Fruit fly (Drosophila melanogaster): ENCODE measurements around the gene CG14893.

The CG14893 gene

DNA sequence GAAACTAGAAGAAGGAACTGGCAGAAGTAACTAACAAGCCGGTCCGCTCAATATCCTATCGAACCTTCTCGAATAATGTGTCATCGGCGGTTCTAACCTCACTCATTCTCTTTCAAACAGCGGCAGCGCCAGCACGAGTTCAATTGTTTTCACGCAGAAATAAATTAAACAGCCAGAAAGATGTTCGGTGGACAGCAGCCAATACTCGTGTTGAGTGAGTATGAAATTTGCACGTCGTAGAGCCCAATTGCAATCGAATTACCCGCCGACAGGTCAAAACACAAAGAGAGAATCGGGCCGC, 27.1 kb downstream of the CG14893 start:
- no peak for TF ChIP-seq CG1620 (GFP tag; optimal IDR thresholded peaks at IDR 0.05)
- no peak for TF ChIP-seq pad (GFP tag; optimal IDR thresholded peaks at IDR 0.05)
- peak; percentile 14 for TF ChIP-seq bab1 (GFP tag; optimal IDR thresholded peaks at IDR 0.05)
- TF ChIP-seq Mnt (GFP tag; optimal IDR thresholded peaks at IDR 0.05): peak; percentile 27
- peak; percentile 22 for TF ChIP-seq CG12768 (GFP tag; optimal IDR thresholded peaks at IDR 0.05)

dm6 chr3R:16649282-16649681, 28.7 kb downstream of the CG14893 start:
- no peak for TF ChIP-seq CG12768 (GFP tag; optimal IDR thresholded peaks at IDR 0.05)
- no peak for TF ChIP-seq Mnt (GFP tag; optimal IDR thresholded peaks at IDR 0.05)
- TF ChIP-seq cnc (optimal IDR thresholded peaks at IDR 0.05): no peak
- no peak for TF ChIP-seq CG7045 (GFP tag; optimal IDR thresholded peaks at IDR 0.05)
- no peak for TF ChIP-seq CG14711 (tag; optimal IDR thresholded peaks at IDR 0.05)
- no peak for TF ChIP-seq bab1 (GFP tag; optimal IDR thresholded peaks at IDR 0.05)
- no peak for TF ChIP-seq Hr96 (GFP tag; optimal IDR thresholded peaks at IDR 0.05)
- no peak for TF ChIP-seq toe (GFP tag; optimal IDR thresholded peaks at IDR 0.05)
- TF ChIP-seq CG5204 (GFP tag; optimal IDR thresholded peaks at IDR 0.05): no peak
- TF ChIP-seq ovo (GFP tag; optimal IDR thresholded peaks at IDR 0.05): no peak
- TF ChIP-seq Clk (GFP tag; optimal IDR thresholded peaks at IDR 0.05): no peak
- no peak for TF ChIP-seq cic (GFP tag; optimal IDR thresholded peaks at IDR 0.05)
- TF ChIP-seq kay (GFP tag; ENCODE audit: borderline replicate concordance): no peak
- TF ChIP-seq CG7101 (tag; optimal IDR thresholded peaks at IDR 0.05): no peak
- no peak for TF ChIP-seq Crg-1 (GFP tag; optimal IDR thresholded peaks at IDR 0.05)
- TF ChIP-seq pad (GFP tag; optimal IDR thresholded peaks at IDR 0.05): no peak
- no peak for TF ChIP-seq CG1620 (GFP tag; optimal IDR thresholded peaks at IDR 0.05)
- TF ChIP-seq CG11617 (GFP tag; optimal IDR thresholded peaks at IDR 0.05): no peak

dm6 chr3R:16650950-16651349, 30.4 kb downstream of the CG14893 start, which contains the start of gene Mettl4:
Mettl4 (minus strand) TSS chr3R:16651157.
- no peak for TF ChIP-seq CG5204 (GFP tag; optimal IDR thresholded peaks at IDR 0.05)
- no peak for TF ChIP-seq CG7101 (tag; optimal IDR thresholded peaks at IDR 0.05)
- TF ChIP-seq CG11617 (GFP tag; optimal IDR thresholded peaks at IDR 0.05): no peak
- peak; percentile 3 for TF ChIP-seq bab1 (GFP tag; optimal IDR thresholded peaks at IDR 0.05)
- TF ChIP-seq CG1620 (GFP tag; optimal IDR thresholded peaks at IDR 0.05): no peak

DNA sequence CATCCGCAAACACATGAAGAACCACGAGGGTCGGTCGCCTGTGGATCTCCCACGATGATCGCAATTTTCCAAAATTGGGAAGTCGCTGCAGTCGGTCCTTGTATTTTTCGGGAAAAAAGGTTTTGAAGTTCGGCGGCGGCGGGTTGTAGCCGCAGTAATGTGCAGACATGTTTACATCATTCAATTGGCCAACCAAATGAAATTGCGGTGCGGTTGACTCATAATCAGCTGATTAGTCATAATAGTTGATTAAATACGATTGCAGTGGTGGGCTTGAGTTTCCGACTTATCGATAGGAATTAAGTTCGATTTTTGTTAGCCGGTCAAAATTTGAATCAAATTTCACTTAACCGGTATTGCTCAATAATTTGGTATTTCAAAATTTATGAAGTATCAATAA, 31.5 kb downstream of the CG14893 start, which contains the start of gene CG14907:
Gene CG14907 (minus strand): TSS at position 229 of the 400 bp plus-strand sequence.
- TF ChIP-seq cic (GFP tag; optimal IDR thresholded peaks at IDR 0.05) (no peak), CG12768 (GFP tag; optimal IDR thresholded peaks at IDR 0.05) (peak; percentile 2), CG7045 (GFP tag; optimal IDR thresholded peaks at IDR 0.05) (no peak), bab1 (GFP tag; optimal IDR thresholded peaks at IDR 0.05) (peak; percentile 56), Mnt (GFP tag; optimal IDR thresholded peaks at IDR 0.05) (peak; percentile 26), kay (GFP tag; ENCODE audit: borderline replicate concordance) (peak; percentile 98)

DNA sequence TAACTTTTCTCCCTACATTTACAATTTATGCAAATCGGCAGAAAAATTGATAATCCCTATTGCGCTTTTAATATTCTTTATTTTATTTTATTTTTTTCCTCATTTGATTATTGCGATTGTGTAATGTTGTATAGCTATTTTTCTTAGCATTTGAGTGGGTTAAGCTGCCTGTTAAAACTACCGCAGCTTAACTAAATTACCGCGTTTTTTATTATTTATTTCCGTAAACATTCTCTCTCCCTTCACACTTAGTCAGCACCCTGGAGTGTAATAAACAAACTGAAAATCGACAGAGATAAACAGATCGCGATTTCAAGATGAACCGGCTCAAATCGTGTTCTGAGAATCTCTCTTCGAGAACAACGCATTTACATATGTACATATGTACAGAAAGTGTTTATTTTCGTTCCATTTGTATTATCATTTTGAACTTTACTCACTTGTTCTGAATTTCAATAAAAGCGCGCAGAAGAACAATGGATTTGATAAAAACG, 34.5 kb downstream of the CG14893 start:
- TF ChIP-seq CG7101 (tag; optimal IDR thresholded peaks at IDR 0.05) (no peak), CG12768 (GFP tag; optimal IDR thresholded peaks at IDR 0.05) (peak; percentile 13), toe (GFP tag; optimal IDR thresholded peaks at IDR 0.05) (no peak), cic (GFP tag; optimal IDR thresholded peaks at IDR 0.05) (peak; percentile 4), tj (GFP tag; optimal IDR thresholded peaks at IDR 0.05) (peak; percentile 7), Hr96 (GFP tag; optimal IDR thresholded peaks at IDR 0.05) (peak; percentile 5), kay (GFP tag; ENCODE audit: borderline replicate concordance) (peak; percentile 92)

dm6 chr3R:16655494-16656493, 35.2 kb downstream of the CG14893 start, which contains the start of gene modSP:
modSP (minus strand) TSS chr3R:16655662.
- TF ChIP-seq bab1 (GFP tag; optimal IDR thresholded peaks at IDR 0.05) (no peak), CG11617 (GFP tag; optimal IDR thresholded peaks at IDR 0.05) (no peak), toe (GFP tag; optimal IDR thresholded peaks at IDR 0.05) (no peak), kay (GFP tag; ENCODE audit: borderline replicate concordance) (no peak), Mnt (GFP tag; optimal IDR thresholded peaks at IDR 0.05) (peak; percentile 57)

DNA sequence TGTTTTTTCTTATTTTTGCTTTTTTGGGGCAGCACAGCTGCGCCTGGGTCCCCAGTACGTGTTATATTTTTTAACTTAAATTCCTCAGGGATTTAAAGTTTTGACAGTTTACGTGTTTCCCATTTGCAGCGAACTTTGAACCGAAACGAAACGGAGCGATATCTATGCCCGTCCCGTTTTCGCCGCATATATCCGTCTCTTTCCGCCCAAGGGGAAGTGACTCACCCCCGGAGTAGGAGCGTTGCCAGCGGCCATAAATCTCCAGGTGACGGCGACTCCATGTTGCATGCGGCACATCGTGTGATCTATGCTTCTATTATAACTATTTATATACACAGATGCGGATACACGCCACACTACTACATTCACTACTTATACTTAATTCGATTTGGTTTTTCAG, 41.1 kb downstream of the CG14893 start:
- TF ChIP-seq toe (GFP tag; optimal IDR thresholded peaks at IDR 0.05): no peak
- TF ChIP-seq tj (GFP tag; optimal IDR thresholded peaks at IDR 0.05): no peak
- no peak for TF ChIP-seq kay (GFP tag; ENCODE audit: borderline replicate concordance)
- TF ChIP-seq CG5204 (GFP tag; optimal IDR thresholded peaks at IDR 0.05): no peak
- no peak for TF ChIP-seq cnc (optimal IDR thresholded peaks at IDR 0.05)
- no peak for TF ChIP-seq cic (GFP tag; optimal IDR thresholded peaks at IDR 0.05)
- no peak for TF ChIP-seq Clk (GFP tag; optimal IDR thresholded peaks at IDR 0.05)
- TF ChIP-seq CG11617 (GFP tag; optimal IDR thresholded peaks at IDR 0.05): no peak
- no peak for TF ChIP-seq bab1 (GFP tag; optimal IDR thresholded peaks at IDR 0.05)
- TF ChIP-seq CG1620 (GFP tag; optimal IDR thresholded peaks at IDR 0.05): no peak

Measured in whole organism, adult.